Worm (Caenorhabditis elegans) whole organism, late embryonic: Measurements from ENCODE around the gene srg-65.

Source experiments
- F13H6.1 ChIP-seq: sonication (generic microtip); optimal IDR thresholded peaks from 2 replicates; lab custom pipeline; 2016; ENCODE audit warnings: missing genetic modification characterization, missing compliant biosample characterization
- ceh-19 ChIP-seq: fragments of 200-800 bp; sonication (Bioruptor generic); optimal IDR thresholded peaks from 2 replicates; lab custom pipeline; 2018; ENCODE audit warnings: mild to moderate bottlenecking, missing genetic modification characterization, missing compliant biosample characterization
- ceh-48 ChIP-seq: sonication (generic microtip); optimal IDR thresholded peaks from 2 replicates; lab custom pipeline; 2016; ENCODE audit warnings: missing genetic modification characterization, inconsistent platforms, missing compliant biosample characterization
- elt-4 ChIP-seq: sonication (generic microtip); optimal IDR thresholded peaks from 2 replicates; lab custom pipeline; 2016; ENCODE audit warnings: missing genetic modification characterization, missing compliant biosample characterization
- fkh-10 ChIP-seq: fragments of 150-350 bp; optimal IDR thresholded peaks from 2 replicates; lab custom pipeline; 2014; ENCODE audit warnings: missing biosample characterization, missing genetic modification reagents, missing genetic modification characterization
- hlh-8 ChIP-seq: sonication (generic microtip); optimal IDR thresholded peaks from 2 replicates; lab custom pipeline; 2016; ENCODE audit warnings: missing genotype, missing genetic modification characterization, missing compliant biosample characterization
- lim-6 ChIP-seq: sonication (generic microtip); optimal IDR thresholded peaks from 2 replicates; lab custom pipeline; 2016; ENCODE audit warnings: missing genetic modification characterization, missing compliant biosample characterization
- nhr-11 ChIP-seq: fragments of 150-350 bp; optimal IDR thresholded peaks from 2 replicates; lab custom pipeline; 2014; ENCODE audit warnings: missing biosample characterization, missing genetic modification characterization
- pha-4 ChIP-seq: fragments of 150-350 bp; optimal IDR thresholded peaks from 2 replicates; lab custom pipeline; 2018; ENCODE audit warnings: missing biosample characterization, missing genetic modification reagents, missing genetic modification characterization
- pqm-1 ChIP-seq: sonication (generic microtip); optimal IDR thresholded peaks from 2 replicates; lab custom pipeline; 2016; ENCODE audit warnings: missing genetic modification characterization, missing compliant biosample characterization
- rnt-1 ChIP-seq: sonication (generic microtip); optimal IDR thresholded peaks from 2 replicates; lab custom pipeline; 2016; ENCODE audit warnings: missing genetic modification characterization, missing compliant biosample characterization
- sdc-2 ChIP-seq: sonication (generic microtip); optimal IDR thresholded peaks from 2 replicates; lab custom pipeline; 2016; ENCODE audit warnings: missing genotype, missing genetic modification characterization, missing compliant biosample characterization
- sox-4 ChIP-seq: sonication (generic microtip); optimal IDR thresholded peaks from 2 replicates; lab custom pipeline; 2017; ENCODE audit warnings: mild to moderate bottlenecking, missing genetic modification characterization, inconsistent platforms, missing compliant biosample characterization
- ztf-16 ChIP-seq: sonication (generic microtip); optimal IDR thresholded peaks from 2 replicates; lab custom pipeline; 2017; ENCODE audit warnings: missing genetic modification characterization, missing compliant biosample characterization

ce11 chrV:5453615-5454014 is 31.2 kb downstream of the srg-65 start, which contains the start of gene glc-3:
- no peak for TF ChIP-seq lim-6 (tag; lab: Kevin White, UChicago)
- no peak for TF ChIP-seq ceh-48 (tag; lab: Kevin White, UChicago)
- no peak for TF ChIP-seq sdc-2 (tag; lab: Kevin White, UChicago)
- TF ChIP-seq F13H6.1 (tag; lab: Kevin White, UChicago), result no peak
- TF ChIP-seq ztf-16 (tag; lab: Kevin White, UChicago), result no peak
- no peak for TF ChIP-seq sox-4
- no peak for TF ChIP-seq nhr-11
- TF ChIP-seq pqm-1 (tag; lab: Kevin White, UChicago), result no peak
- no peak for TF ChIP-seq rnt-1 (tag; lab: Kevin White, UChicago)
- TF ChIP-seq elt-4, result no peak
- TF ChIP-seq fkh-10, result no peak
- TF ChIP-seq ceh-19, result no peak
- TF ChIP-seq pha-4 (tag; lab: Kevin White, UChicago), result no peak
- TF ChIP-seq hlh-8 (tag; lab: Kevin White, UChicago), result no peak
